Fruit fly (Drosophila melanogaster) whole organism, embryonic: ENCODE results near the gene trx.
A peak's percentile ranks its signal among the peaks of the same experiment; 100 is the strongest.

Experiments
- Asciz ChIP-seq: fragments of 200-800 bp; sonication (Bioruptor generic); optimal IDR thresholded peaks from 2 replicates; lab custom pipeline; 2017; ENCODE audit warnings: missing biosample characterization, mild to moderate bottlenecking, missing genetic modification characterization, missing genetic modification reagents
- CG10366 ChIP-seq: fragments of 200-800 bp; sonication (Bioruptor generic); IDR thresholded peaks from 2 replicates; pipeline ENCODE4 v1.3.6; 2022; ENCODE audit warnings: missing biosample characterization, missing genetic modification characterization
- CG10654 ChIP-seq: fragments of 200-800 bp; sonication (Bioruptor generic); optimal IDR thresholded peaks from 2 replicates; lab custom pipeline; 2016; ENCODE audit warnings: missing biosample characterization, missing genetic modification characterization
- CG13624 ChIP-seq: fragments of 200-800 bp; sonication (Bioruptor generic); optimal IDR thresholded peaks from 2 replicates; lab custom pipeline; 2016; ENCODE audit warnings: missing biosample characterization, missing genetic modification characterization
- CG15601 ChIP-seq: fragments of 200-800 bp; sonication (Bioruptor generic); optimal IDR thresholded peaks from 3 replicates; lab custom pipeline; 2019; ENCODE audit warnings: missing biosample characterization, mild to moderate bottlenecking, missing genetic modification characterization, moderate library complexity
- CG18764 ChIP-seq: fragments of 200-800 bp; sonication (Bioruptor generic); optimal IDR thresholded peaks from 3 replicates; lab custom pipeline; 2016; ENCODE audit warnings: missing biosample characterization, missing genetic modification characterization
- CG31365 ChIP-seq: fragments of 200-800 bp; sonication (Bioruptor generic); optimal IDR thresholded peaks from 2 replicates; lab custom pipeline; 2018; ENCODE audit warnings: missing biosample characterization, mild to moderate bottlenecking, missing genetic modification characterization
- CG3163 ChIP-seq: fragments of 200-800 bp; sonication (Bioruptor generic); optimal IDR thresholded peaks from 3 replicates; lab custom pipeline; 2016; ENCODE audit warnings: missing biosample characterization, missing genetic modification characterization
- CG34376 ChIP-seq: fragments of 200-800 bp; sonication (Bioruptor generic); optimal IDR thresholded peaks from 2 replicates; lab custom pipeline; 2018; ENCODE audit warnings: missing biosample characterization, mild to moderate bottlenecking, missing genetic modification characterization
- CG4404 ChIP-seq: fragments of 200-800 bp; sonication (Bioruptor generic); IDR thresholded peaks from 2 replicates; pipeline ENCODE4 v1.3.6; 2022; ENCODE audit warnings: missing biosample characterization, missing genetic modification characterization
- CG6272 ChIP-seq: fragments of 200-800 bp; sonication (Bioruptor generic); IDR thresholded peaks from 2 replicates; pipeline ENCODE4 v1.3.6; 2022; ENCODE audit warnings: missing biosample characterization, missing genetic modification characterization
- CG7987 ChIP-seq: fragments of 200-800 bp; sonication (Bioruptor generic); optimal IDR thresholded peaks from 2 replicates; lab custom pipeline; 2018; ENCODE audit warnings: missing biosample characterization, mild to moderate bottlenecking, missing genetic modification characterization, moderate library complexity
- CG8089 ChIP-seq: fragments of 200-800 bp; sonication (Bioruptor generic); optimal IDR thresholded peaks from 3 replicates; lab custom pipeline; 2016; ENCODE audit warnings: missing biosample characterization, missing genetic modification characterization
- CG8478 ChIP-seq: fragments of >200 bp; optimal IDR thresholded peaks from 2 replicates; lab custom pipeline; 2018
- CG9437 ChIP-seq: fragments of 200-800 bp; sonication (Bioruptor generic); optimal IDR thresholded peaks from 2 replicates; lab custom pipeline; 2018; ENCODE audit warnings: missing biosample characterization, mild to moderate bottlenecking, missing genetic modification characterization
- D19B ChIP-seq: fragments of 200-800 bp; sonication (Bioruptor generic); optimal IDR thresholded peaks from 2 replicates; lab custom pipeline; 2017; ENCODE audit warnings: missing biosample characterization, mild to moderate bottlenecking, missing genetic modification characterization
- Dek ChIP-seq: fragments of 200-800 bp; sonication (Bioruptor generic); optimal IDR thresholded peaks from 3 replicates; lab custom pipeline; 2019; ENCODE audit warnings: missing biosample characterization, mild to moderate bottlenecking, missing genetic modification characterization, moderate library complexity
- Drgx ChIP-seq: fragments of 200-800 bp; sonication (Bioruptor generic); IDR thresholded peaks from 2 replicates; pipeline ENCODE4 v1.3.6; 2022; ENCODE audit warnings: missing biosample characterization, missing genetic modification characterization
- Ets65A ChIP-seq: fragments of 200-800 bp; sonication (Bioruptor generic); peaks from one replicate; lab custom pipeline; 2016; ENCODE audit warnings: missing biosample characterization, missing genetic modification characterization
- Fer1 ChIP-seq: fragments of 200-800 bp; sonication (Bioruptor generic); optimal IDR thresholded peaks from 2 replicates; lab custom pipeline; 2017; ENCODE audit warnings: missing biosample characterization, mild to moderate bottlenecking, missing genetic modification characterization
- Gug ChIP-seq: fragments of 200-800 bp; sonication (Bioruptor generic); IDR thresholded peaks from 4 replicates; pipeline ENCODE4 v1.3.6; 2022; ENCODE audit warnings: missing biosample characterization, missing genetic modification characterization
- MBD-R2 ChIP-seq: fragments of 200-800 bp; sonication (Bioruptor generic); IDR thresholded peaks from 2 replicates; pipeline ENCODE4 v1.3.6; 2022; ENCODE audit warnings: missing biosample characterization, missing genetic modification characterization
- Med ChIP-seq: fragments of 200-800 bp; sonication (Bioruptor generic); peaks from one replicate; lab custom pipeline; 2016; ENCODE audit warnings: missing biosample characterization, missing genetic modification characterization, mild to moderate bottlenecking, inconsistent platforms, moderate library complexity
- NK7.1 ChIP-seq: fragments of 200-800 bp; sonication (Bioruptor generic); optimal IDR thresholded peaks from 3 replicates; lab custom pipeline; 2016; ENCODE audit warnings: missing biosample characterization, missing genetic modification characterization
- Neu2 ChIP-seq: fragments of 200-800 bp; sonication (Bioruptor generic); optimal IDR thresholded peaks from 3 replicates; lab custom pipeline; 2016; ENCODE audit warnings: missing biosample characterization, missing genetic modification characterization, borderline replicate concordance
- Nf-YB ChIP-seq: fragments of 200-800 bp; sonication (Bioruptor generic); optimal IDR thresholded peaks from 3 replicates; lab custom pipeline; 2019; ENCODE audit warnings: missing biosample characterization, mild to moderate bottlenecking, missing genetic modification characterization, moderate library complexity
- Oli ChIP-seq: fragments of 200-800 bp; sonication (Bioruptor generic); optimal IDR thresholded peaks from 2 replicates; lab custom pipeline; 2018; ENCODE audit warnings: missing biosample characterization, mild to moderate bottlenecking, missing genetic modification characterization, moderate library complexity
- Sin3A ChIP-seq: fragments of >200 bp; optimal IDR thresholded peaks from 2 replicates; lab custom pipeline; 2018
- Spps ChIP-seq: fragments of 200-800 bp; sonication (Bioruptor generic); optimal IDR thresholded peaks from 2 replicates; lab custom pipeline; 2018; ENCODE audit warnings: missing biosample characterization, mild to moderate bottlenecking, missing genetic modification characterization
- bbx ChIP-seq: fragments of 200-800 bp; sonication (Bioruptor generic); IDR thresholded peaks from 2 replicates; pipeline ENCODE4 v1.3.6; 2022; ENCODE audit warnings: missing biosample characterization, missing genetic modification characterization; ENCODE audit not compliant: partially characterized antibody
- cas ChIP-seq: fragments of 200-800 bp; sonication (Bioruptor generic); IDR thresholded peaks from 2 replicates; pipeline ENCODE4 v1.3.6; 2022; ENCODE audit warnings: missing biosample characterization, missing genetic modification characterization
- caup ChIP-seq: fragments of 200-800 bp; sonication (Bioruptor generic); optimal IDR thresholded peaks from 3 replicates; lab custom pipeline; 2017; ENCODE audit warnings: missing biosample characterization, mild to moderate bottlenecking, missing genetic modification characterization, moderate library complexity; ENCODE audit not compliant: severe bottlenecking
- chinmo ChIP-seq: fragments of 200-800 bp; sonication (Bioruptor generic); IDR thresholded peaks from 4 replicates; pipeline ENCODE4 v1.3.6; 2022; ENCODE audit warnings: missing biosample characterization, missing genetic modification characterization; ENCODE audit not compliant: partially characterized antibody
- disco-r ChIP-seq: fragments of 200-800 bp; sonication (Bioruptor generic); optimal IDR thresholded peaks from 2 replicates; lab custom pipeline; 2016; ENCODE audit warnings: missing biosample characterization, missing genetic modification characterization
- emc ChIP-seq: fragments of 200-800 bp; sonication (Bioruptor generic); optimal IDR thresholded peaks from 2 replicates; lab custom pipeline; 2016; ENCODE audit warnings: missing biosample characterization, missing genetic modification characterization
- exex ChIP-seq: fragments of 200-800 bp; sonication (Bioruptor generic); optimal IDR thresholded peaks from 4 replicates; lab custom pipeline; 2018; ENCODE audit warnings: missing biosample characterization, mild to moderate bottlenecking, missing genetic modification characterization, moderate library complexity
- grn ChIP-seq: fragments of 200-800 bp; sonication (Bioruptor generic); optimal IDR thresholded peaks from 3 replicates; lab custom pipeline; 2017; ENCODE audit warnings: missing biosample characterization, missing genetic modification characterization
- inv ChIP-seq: fragments of 200-800 bp; sonication (Bioruptor generic); IDR thresholded peaks from 2 replicates; pipeline ENCODE4 v1.3.6; 2022; ENCODE audit warnings: missing biosample characterization, missing genetic modification characterization; ENCODE audit not compliant: partially characterized antibody
- lab ChIP-seq: fragments of 200-800 bp; sonication (Bioruptor generic); optimal IDR thresholded peaks from 3 replicates; lab custom pipeline; 2017; ENCODE audit warnings: missing biosample characterization, missing genetic modification characterization, mild to moderate bottlenecking, moderate library complexity, missing genetic modification reagents
- lov ChIP-seq, 2 experiments: fragments of 200-800 bp in 1 of 2; fragments of >200 bp in 1 of 2; sonication (Bioruptor generic) in 1 of 2; IDR thresholded peaks in 1 of 2; optimal IDR thresholded peaks in 1 of 2; 2 replicates in 1 of 2; 3 replicates in 1 of 2; pipeline versions ENCODE4 v1.3.6 to Lab custom; 2017 to 2022; ENCODE audit warnings: missing biosample characterization in 1 of 2, missing genetic modification characterization in 1 of 2
- mirr ChIP-seq: fragments of 200-800 bp; sonication (Bioruptor generic); optimal IDR thresholded peaks from 3 replicates; lab custom pipeline; 2018; ENCODE audit warnings: missing biosample characterization, mild to moderate bottlenecking, missing genetic modification characterization
- mld ChIP-seq: fragments of 200-800 bp; sonication (Bioruptor generic); IDR thresholded peaks from 3 replicates; pipeline ENCODE4 v1.3.6; 2022; ENCODE audit warnings: missing biosample characterization, missing genetic modification characterization; ENCODE audit not compliant: partially characterized antibody
- pb ChIP-seq: fragments of 200-800 bp; sonication (Bioruptor generic); optimal IDR thresholded peaks from 3 replicates; lab custom pipeline; 2016; ENCODE audit warnings: missing biosample characterization, missing genetic modification characterization
- schlank ChIP-seq: fragments of 200-800 bp; sonication (Bioruptor generic); optimal IDR thresholded peaks from 2 replicates; lab custom pipeline; 2018; ENCODE audit warnings: missing biosample characterization, mild to moderate bottlenecking, missing genetic modification characterization
- sd ChIP-seq: fragments of 200-800 bp; sonication (Bioruptor generic); optimal IDR thresholded peaks from 3 replicates; lab custom pipeline; 2018; ENCODE audit warnings: missing biosample characterization, mild to moderate bottlenecking, missing genetic modification characterization, moderate library complexity
- sens ChIP-seq: fragments of 200-800 bp; sonication (Bioruptor generic); peaks from one replicate; lab custom pipeline; 2016; ENCODE audit warnings: missing biosample characterization, missing genetic modification characterization
- stc ChIP-seq: fragments of 200-800 bp; sonication (Bioruptor generic); IDR thresholded peaks from 2 replicates; pipeline ENCODE4 v1.3.6; 2022; ENCODE audit warnings: missing biosample characterization, missing genetic modification characterization
- sug ChIP-seq: fragments of 200-800 bp; optimal IDR thresholded peaks from 2 replicates; lab custom pipeline; 2019; ENCODE audit warnings: missing biosample characterization, mild to moderate bottlenecking, missing genetic modification characterization, moderate library complexity
- ttk ChIP-seq: fragments of 200-800 bp; sonication (Bioruptor generic); IDR thresholded peaks from 2 replicates; pipeline ENCODE4 v2.1.2; 2022; ENCODE audit warnings: missing biosample characterization, missing genetic modification characterization
- unc-4 ChIP-seq: fragments of 200-800 bp; sonication (Bioruptor generic); IDR thresholded peaks from 2 replicates; pipeline ENCODE4 v1.3.6; 2022; ENCODE audit warnings: missing biosample characterization, missing genetic modification characterization; ENCODE audit not compliant: partially characterized antibody

The trx gene

DNA sequence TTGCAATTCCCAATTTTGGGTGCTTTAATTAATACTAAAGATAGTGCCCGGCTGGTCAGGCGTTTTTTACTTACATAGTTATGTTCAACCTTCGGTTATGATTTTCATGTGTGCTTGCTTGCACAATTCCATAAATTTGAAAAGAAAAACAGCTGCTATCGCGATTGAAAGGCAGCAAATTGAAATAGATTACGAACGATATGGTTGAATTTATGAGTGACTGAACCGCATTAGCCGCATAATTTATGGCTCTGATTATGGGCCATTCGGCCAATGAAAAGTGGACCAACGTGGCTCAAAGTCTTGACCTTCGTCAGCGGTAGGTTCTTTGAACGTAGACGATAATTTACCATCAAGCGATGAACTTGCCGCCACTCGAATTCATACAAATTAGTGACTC lies 9.4 kb upstream of the trx start (continued):
- TF ChIP-seq Asciz (GFP tag; lab: Kevin White, UChicago), result no peak
- no peak for TF ChIP-seq disco-r (GFP tag; lab: Kevin White, UChicago)
- TF ChIP-seq mirr, result peak; percentile 89
- TF ChIP-seq Fer1 (GFP tag; lab: Kevin White, UChicago), result no peak
- no peak for TF ChIP-seq CG6272
- no peak for TF ChIP-seq schlank (tag; lab: Kevin White, UChicago)
- peak; percentile 27 for TF ChIP-seq Med (GFP tag; lab: Kevin White, UChicago)
- no peak for TF ChIP-seq lov (optimal IDR thresholded peaks at IDR 0.05; lab: Kevin White, UChicago)
- TF ChIP-seq lov (GFP tag; IDR thresholded peaks at IDR 0.05; lab: Robert Waterston, UW), result no peak
- TF ChIP-seq CG7987 (GFP tag; lab: Kevin White, UChicago), result no peak
- peak; percentile 97 for TF ChIP-seq exex (tag; lab: Kevin White, UChicago)
- no peak for TF ChIP-seq NK7.1
- peak; percentile 14 for TF ChIP-seq lab
- TF ChIP-seq sug (tag; lab: Kevin White, UChicago), result peak; percentile 89
- TF ChIP-seq grn (GFP tag; lab: Kevin White, UChicago), result peak; percentile 86
- peak; percentile 19 for TF ChIP-seq Nf-YB (GFP tag; lab: Kevin White, UChicago)
- peak; percentile 19 for TF ChIP-seq CG15601 (tag; lab: Kevin White, UChicago)
- no peak for TF ChIP-seq Spps (tag; lab: Kevin White, UChicago)
- TF ChIP-seq Drgx, result no peak
- peak; percentile 67 for TF ChIP-seq CG34376 (GFP tag; lab: Kevin White, UChicago)
- peak; percentile 11 for TF ChIP-seq sd (tag; lab: Kevin White, UChicago)
- no peak for TF ChIP-seq CG13624 (GFP tag; lab: Kevin White, UChicago)
- no peak for TF ChIP-seq Ets65A

DNA sequence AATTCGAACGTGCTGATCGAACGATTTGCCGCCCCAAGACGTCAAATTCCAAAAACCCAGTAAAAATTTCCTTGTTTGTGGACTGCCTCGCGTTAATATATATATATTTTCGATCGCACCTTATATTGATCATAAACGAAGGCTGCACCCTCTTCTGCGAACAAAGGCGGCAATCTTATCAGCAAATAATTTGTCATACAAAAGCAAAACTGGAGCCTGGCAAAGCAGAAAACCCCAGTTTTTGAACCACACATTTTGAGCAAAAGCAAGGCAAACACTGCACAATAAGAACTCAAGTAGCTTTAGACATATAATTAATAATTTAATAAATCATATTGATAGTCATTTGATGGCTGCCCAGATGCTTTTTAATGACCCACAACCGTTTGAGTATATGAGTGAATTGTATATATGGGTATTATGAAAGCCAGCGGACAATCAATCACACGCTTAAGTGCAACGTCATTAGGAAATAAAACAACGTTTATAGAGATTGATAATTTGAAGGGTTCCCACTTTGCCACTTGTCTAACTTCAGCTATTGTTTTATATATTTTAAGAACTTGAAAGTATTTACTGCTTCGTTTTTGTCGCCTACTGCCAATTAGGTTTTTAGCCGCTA lies 7.8 kb upstream of the trx start:
- TF ChIP-seq lab, result peak; percentile 12
- no peak for TF ChIP-seq ttk
- no peak for TF ChIP-seq emc (GFP tag; lab: Kevin White, UChicago)
- TF ChIP-seq caup (GFP tag; lab: Kevin White, UChicago), result no peak
- no peak for TF ChIP-seq CG10654 (GFP tag; lab: Kevin White, UChicago)
- TF ChIP-seq Neu2 (GFP tag; lab: Kevin White, UChicago), result no peak
- TF ChIP-seq CG8089 (GFP tag; lab: Kevin White, UChicago), result no peak
- TF ChIP-seq cas, result no peak
- no peak for TF ChIP-seq Oli (tag; lab: Kevin White, UChicago)
- no peak for TF ChIP-seq CG31365 (tag; lab: Kevin White, UChicago)
- no peak for TF ChIP-seq NK7.1
- no peak for TF ChIP-seq CG18764
- TF ChIP-seq MBD-R2, result no peak
- TF ChIP-seq inv (GFP tag; lab: Robert Waterston, UW), result no peak
- no peak for TF ChIP-seq D19B (GFP tag; lab: Kevin White, UChicago)
- no peak for TF ChIP-seq CG8478
- no peak for TF ChIP-seq pb (GFP tag; lab: Kevin White, UChicago)
- TF ChIP-seq grn (GFP tag; lab: Kevin White, UChicago), result peak; percentile 35
- no peak for TF ChIP-seq CG10366 (GFP tag; lab: Robert Waterston, UW)
- peak; percentile 30 for TF ChIP-seq Med (GFP tag; lab: Kevin White, UChicago)
- TF ChIP-seq mld (GFP tag; lab: Robert Waterston, UW), result no peak
- no peak for TF ChIP-seq Dek
- no peak for TF ChIP-seq chinmo (GFP tag; lab: Robert Waterston, UW)
- no peak for TF ChIP-seq bbx (GFP tag; lab: Robert Waterston, UW)
- no peak for TF ChIP-seq CG4404 (GFP tag; lab: Robert Waterston, UW)
- peak; percentile 52 for TF ChIP-seq sens (GFP tag; lab: Kevin White, UChicago)
- TF ChIP-seq CG3163 (GFP tag; lab: Kevin White, UChicago), result no peak
- TF ChIP-seq Gug, result no peak
- TF ChIP-seq stc (GFP tag; lab: Robert Waterston, UW), result no peak
- TF ChIP-seq unc-4 (GFP tag; lab: Robert Waterston, UW), result no peak
- no peak for TF ChIP-seq Sin3A (lab: Kevin White, UChicago)
- TF ChIP-seq CG9437, result no peak
